Worm (Caenorhabditis elegans): ENCODE data around the gene scl-18.

- TF ChIP-seq hmg-11 (tag; optimal IDR thresholded peaks at IDR 0.05) (peak; percentile 57), aly-2 (tag; optimal IDR thresholded peaks at IDR 0.05) (no peak), fkh-2 (tag; optimal IDR thresholded peaks at IDR 0.05) (no peak), ZK546.5 (tag; optimal IDR thresholded peaks at IDR 0.05) (no peak), ceh-82 (tag; optimal IDR thresholded peaks at IDR 0.05) (no peak), unc-39 (tag; optimal IDR thresholded peaks at IDR 0.05) (no peak), elt-1 (tag; optimal IDR thresholded peaks at IDR 0.05) (no peak), unc-62 (GFP tag; optimal IDR thresholded peaks at IDR 0.05) (no peak), R02D3.7 (tag; optimal IDR thresholded peaks at IDR 0.05) (no peak), nhr-28 (tag; optimal IDR thresholded peaks at IDR 0.05) (no peak), nhr-11 (tag; optimal IDR thresholded peaks at IDR 0.05) (peak; percentile 4), elt-2 (tag; optimal IDR thresholded peaks at IDR 0.05) (no peak)
Measured at ce11 chrIV:11765507-11765906, 11.3 kb upstream of the scl-18 start.

Data from whole organism, L3 larva.